Worm (Caenorhabditis elegans): ENCODE results near the gene D1054.9.

Gene D1054.9

ce11 chrV:10754050-10754449, 36.8 kb downstream of the D1054.9 start, which contains the start of gene F28H7.7:
F28H7.7 (minus strand) TSS chrV:10754150.
- TF ChIP-seq ztf-6 (GFP tag; IDR thresholded peaks at IDR 0.05) = no peak
- TF ChIP-seq egrh-3 (GFP tag; IDR thresholded peaks at IDR 0.05) = no peak
- TF ChIP-seq unc-130 (GFP tag; optimal IDR thresholded peaks at IDR 0.05) = no peak
- TF ChIP-seq bed-2 (GFP tag; IDR thresholded peaks at IDR 0.05) = no peak
- TF ChIP-seq snpc-3.4 (tag; optimal IDR thresholded peaks at IDR 0.05) = no peak
- no peak for TF ChIP-seq ceh-79 (tag; optimal IDR thresholded peaks at IDR 0.05)
- no peak for TF ChIP-seq dpff-1 (tag; optimal IDR thresholded peaks at IDR 0.05)
- no peak for TF ChIP-seq rcor-1 (GFP tag; IDR thresholded peaks at IDR 0.05)
- TF ChIP-seq rpc-1 (optimal IDR thresholded peaks at IDR 0.05) = no peak
- no peak for TF ChIP-seq rpc-1 (tag; optimal IDR thresholded peaks at IDR 0.05)
- no peak for TF ChIP-seq B0035.1 (tag; optimal IDR thresholded peaks at IDR 0.05)
- TF ChIP-seq unc-62 (GFP tag; optimal IDR thresholded peaks at IDR 0.05) = no peak
- no peak for TF ChIP-seq C17E4.6 (GFP tag; IDR thresholded peaks at IDR 0.05)
- TF ChIP-seq sea-2 (GFP tag; IDR thresholded peaks at IDR 0.05) = no peak
- no peak for TF ChIP-seq ztf-3 (GFP tag; optimal IDR thresholded peaks at IDR 0.05)
- TF ChIP-seq nfya-2 (GFP tag; IDR thresholded peaks at IDR 0.05) = no peak
- no peak for TF ChIP-seq akir-1 (GFP tag; optimal IDR thresholded peaks at IDR 0.05)
- TF ChIP-seq lin-35 (GFP tag; optimal IDR thresholded peaks at IDR 0.05) = no peak
- no peak for TF ChIP-seq F49E8.2 (tag; optimal IDR thresholded peaks at IDR 0.05; ENCODE audit: insufficient read depth)
- TF ChIP-seq nfya-1 (tag; optimal IDR thresholded peaks at IDR 0.05; ENCODE audit: borderline replicate concordance, insufficient read depth) = no peak
- no peak for TF ChIP-seq mcd-1 (GFP tag; IDR thresholded peaks at IDR 0.05)

DNA sequence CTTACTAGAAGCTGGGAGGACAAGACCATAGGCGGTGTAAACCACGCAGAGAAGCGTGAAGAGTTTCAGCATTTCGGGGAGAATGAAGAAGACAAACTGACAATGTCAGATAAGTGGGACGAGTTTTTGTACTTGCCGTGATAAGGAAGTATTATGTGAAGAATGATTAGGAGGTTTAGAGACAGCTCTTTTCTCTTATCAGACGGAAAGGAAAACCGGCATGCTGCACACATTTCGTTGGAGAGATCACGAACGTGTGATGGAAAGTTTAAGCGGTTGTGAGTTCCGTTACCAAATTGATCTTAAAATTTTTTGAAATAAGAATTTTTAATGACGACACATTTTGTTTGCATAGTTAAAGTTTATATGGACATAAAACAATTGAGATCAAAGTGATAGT, 40.2 kb downstream of the D1054.9 start, which contains the start of gene F28H7.3:
F28H7.3 (minus strand) TSS at position 159 of the 400 bp plus-strand sequence.
- no peak for TF ChIP-seq rcor-1 (GFP tag; IDR thresholded peaks at IDR 0.05)
- peak; percentile 90 for TF ChIP-seq nhr-80 (tag; optimal IDR thresholded peaks at IDR 0.05)

DNA sequence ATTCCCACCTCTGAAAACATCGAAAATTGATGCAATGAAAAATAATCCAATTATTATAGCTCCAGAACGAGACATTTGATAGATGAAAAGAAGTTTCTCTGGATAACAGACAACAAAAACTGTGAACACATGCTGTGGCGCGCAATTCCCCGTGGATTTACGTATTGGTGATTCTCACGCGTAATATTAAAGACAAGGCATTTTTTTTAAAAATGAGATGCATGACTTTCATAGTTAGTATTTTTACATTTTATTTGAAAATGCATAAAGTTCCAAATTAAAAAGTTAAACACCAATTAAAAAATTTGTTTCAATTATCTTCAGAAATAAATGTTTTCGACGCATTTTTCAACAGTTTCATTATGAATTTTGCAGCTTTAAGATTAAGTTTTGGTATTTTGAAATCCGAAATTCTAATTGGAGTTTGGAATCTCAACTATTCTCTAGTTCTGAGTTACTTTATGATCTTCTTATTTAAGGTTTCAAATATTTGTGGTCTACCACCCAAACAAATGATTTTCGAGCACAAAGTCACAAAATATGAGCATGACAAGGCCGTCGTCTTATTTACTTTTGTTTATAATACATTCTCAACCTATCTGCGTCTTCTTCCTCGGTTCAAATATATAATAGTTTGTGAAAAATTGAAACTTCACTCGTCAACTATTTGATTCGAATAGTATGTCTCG, 43.5 kb downstream of the D1054.9 start, which contains the start of the genes selt-1.2 and F28H7.2:
selt-1.2 (minus strand) TSS at position 101 of the 689 bp plus-strand sequence.
F28H7.2 (plus strand) TSS at position 639 of the 689 bp plus-strand sequence.
- TF ChIP-seq ceh-100 (GFP tag; IDR thresholded peaks at IDR 0.05) = no peak
- no peak for TF ChIP-seq xnd-1 (tag; optimal IDR thresholded peaks at IDR 0.05)
- TF ChIP-seq Y53F4B.3 (GFP tag; IDR thresholded peaks at IDR 0.05) = no peak
- TF ChIP-seq dpff-1 (tag; optimal IDR thresholded peaks at IDR 0.05) = no peak

- TF ChIP-seq bed-2 (GFP tag; IDR thresholded peaks at IDR 0.05) (no peak), xnd-1 (tag; optimal IDR thresholded peaks at IDR 0.05) (no peak), Y53G8AR.9 (GFP tag; conservative IDR thresholded peaks at IDR 0.05) (no peak), attf-3 (GFP tag; conservative IDR thresholded peaks at IDR 0.05) (no peak), K11D2.4 (GFP tag; IDR thresholded peaks at IDR 0.05) (no peak), nhr-90 (tag; optimal IDR thresholded peaks at IDR 0.05) (no peak), tbx-9 (tag; optimal IDR thresholded peaks at IDR 0.05; ENCODE audit: borderline replicate concordance) (no peak), let-607 (tag; optimal IDR thresholded peaks at IDR 0.05) (no peak), hmg-20 (GFP tag; IDR thresholded peaks at IDR 0.05) (no peak), mxl-1 (tag; optimal IDR thresholded peaks at IDR 0.05) (no peak), cebp-1 (GFP tag; IDR thresholded peaks at IDR 0.05) (no peak), cebp-1 (tag; optimal IDR thresholded peaks at IDR 0.05) (no peak), mes-4 (tag; optimal IDR thresholded peaks at IDR 0.05) (no peak), lin-54 (GFP tag; optimal IDR thresholded peaks at IDR 0.05) (no peak), F57A8.1 (GFP tag; optimal IDR thresholded peaks at IDR 0.05) (no peak), ceh-58 (GFP tag; IDR thresholded peaks at IDR 0.05) (no peak), hsf-1 (GFP tag; IDR thresholded peaks at IDR 0.05) (no peak)
Measured at ce11 chrV:10745034-10745433, 45.8 kb downstream of the D1054.9 start, which contains the start of gene srj-21. srj-21 (plus strand) TSS chrV:10745334.

All from whole organism, young adult.